Fruit fly (Drosophila melanogaster) whole organism: ENCODE measurements around the gene Nadsyn.

Source experiments
- pan ChIP-seq: fragments of >200 bp; optimal IDR thresholded peaks from 2 replicates; lab custom pipeline; 2017
- psq ChIP-seq: fragments of >200 bp; optimal IDR thresholded peaks from 2 replicates; lab custom pipeline; 2017
- usp ChIP-seq: fragments of >200 bp; optimal IDR thresholded peaks from 2 replicates; lab custom pipeline; 2017; ENCODE audit warnings: missing biosample characterization, missing genetic modification characterization, mixed read lengths

- no peak for TF ChIP-seq pan
- no peak for TF ChIP-seq psq (lab: Kevin White, UChicago)
- TF ChIP-seq usp (GFP tag; lab: Kevin White, UChicago), result no peak
Measured at dm6 chrX:13635000-13635368, 83.1 kb downstream of the Nadsyn start.
